Fruit fly (Drosophila melanogaster) S2 (cell line): Measurements from ENCODE around the gene Pink1.

Source experiments
- CG8478 ChIP-seq: fragments of >200 bp; optimal IDR thresholded peaks from 2 replicates; lab custom pipeline; 2018
- CTCF ChIP-seq, 2 experiments: fragments of >200 bp; optimal IDR thresholded peaks; 2 replicates each; lab custom pipeline; 2018

Gene Pink1

dm6 chrX:6683635-6684499 is at the start of gene Pink1:
Gene Pink1 (plus strand): TSS chrX:6683798.
- TF ChIP-seq CG8478: no peak
- peak in 1 of 2 experiments; percentile 37 for TF ChIP-seq CTCF (optimal IDR thresholded peaks at IDR 0.05; lab: Kevin White, UChicago)

DNA sequence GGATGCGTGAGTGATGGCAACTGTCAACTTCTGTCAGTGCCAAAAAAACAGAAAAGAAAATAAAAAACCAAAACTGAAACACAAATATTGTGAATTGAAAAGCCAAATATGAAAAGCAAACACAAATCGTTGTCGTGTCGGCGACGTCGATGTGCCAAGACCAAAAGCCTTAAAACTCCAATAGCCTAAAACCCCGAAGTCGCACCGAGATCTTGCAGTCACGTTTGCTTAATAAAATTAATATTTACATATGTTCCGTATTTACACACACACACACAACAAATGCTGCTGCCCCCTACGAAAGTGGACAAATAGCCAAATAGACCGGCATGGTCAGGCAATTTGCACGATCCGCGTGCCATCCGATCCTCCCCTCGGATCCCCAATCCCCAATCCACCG is 45.5 kb upstream of the Pink1 start:
- TF ChIP-seq CG8478 (no peak), CTCF (optimal IDR thresholded peaks at IDR 0.05; lab: Kevin White, UChicago) (no peak)

DNA sequence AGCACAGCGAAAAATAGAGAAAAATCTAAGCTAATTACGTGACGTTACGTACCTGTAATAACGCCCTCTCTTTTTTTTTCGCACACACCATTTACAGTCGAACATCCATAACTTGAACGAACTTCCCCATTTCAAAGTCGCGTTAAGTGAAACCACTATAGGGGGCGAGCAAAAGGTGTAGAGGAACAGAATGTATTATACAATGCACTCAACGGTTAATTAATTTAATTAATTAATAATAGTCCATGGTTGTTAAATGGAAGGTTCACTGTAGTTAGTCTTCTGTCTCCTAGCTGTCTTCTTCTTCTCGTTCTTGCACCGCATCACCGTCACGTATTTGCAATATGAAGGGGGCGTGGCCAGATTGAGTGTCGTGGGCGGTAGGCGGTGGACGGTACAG is 42.0 kb upstream of the Pink1 start:
- no peak for TF ChIP-seq CTCF (optimal IDR thresholded peaks at IDR 0.05; lab: Kevin White, UChicago)

DNA sequence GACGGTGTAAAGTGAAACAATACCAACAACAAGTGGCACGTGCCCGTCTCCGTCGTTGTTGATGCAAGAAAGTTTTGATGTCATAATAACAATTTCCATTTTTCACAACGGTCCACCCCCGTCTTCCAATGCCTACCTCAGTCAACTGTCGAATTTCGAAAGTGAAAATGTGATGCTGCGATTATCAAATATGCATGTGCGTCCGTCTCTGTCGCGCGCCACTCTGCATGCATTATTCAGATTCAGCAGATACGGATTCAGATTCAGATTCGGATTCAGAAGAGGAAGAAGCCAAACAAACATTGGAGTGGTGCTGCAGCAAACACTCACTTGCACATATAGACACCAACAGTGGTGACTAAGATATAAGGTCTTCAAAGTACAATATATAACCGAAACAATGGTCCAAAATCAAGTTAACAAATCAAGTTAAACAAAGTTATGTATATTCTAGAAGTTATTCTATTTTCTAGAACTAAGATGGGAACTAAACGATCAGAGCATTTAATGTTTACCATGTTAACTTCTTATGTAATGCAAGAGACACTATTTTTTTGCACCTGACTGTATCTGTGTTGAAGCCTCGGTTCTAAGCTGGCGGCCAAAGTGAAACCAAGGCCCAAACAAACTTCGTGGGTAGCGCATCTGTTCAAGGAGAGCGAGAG is 40.9 kb upstream of the Pink1 start:
- TF ChIP-seq CG8478 (no peak), CTCF (optimal IDR thresholded peaks at IDR 0.05; lab: Kevin White, UChicago) (no peak)

DNA sequence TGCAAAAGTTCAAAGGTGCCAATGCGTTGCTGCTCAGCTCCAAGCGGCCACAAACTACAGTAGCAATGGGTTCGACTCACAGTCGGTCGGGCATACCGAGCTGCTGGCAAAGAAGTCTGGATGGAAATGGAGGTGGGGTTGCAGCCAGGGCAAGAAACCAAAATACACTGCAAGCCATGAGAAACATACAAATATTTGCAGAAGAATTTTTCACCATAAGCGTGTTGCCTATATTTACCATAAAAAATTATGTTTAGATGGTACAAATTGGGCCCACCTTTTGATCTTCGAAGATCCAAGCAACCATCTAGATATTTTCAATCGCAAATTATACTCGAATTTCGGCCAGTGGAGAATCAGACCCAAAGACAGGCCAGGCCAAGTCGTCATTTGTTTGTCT is 36.8 kb upstream of the Pink1 start:
- TF ChIP-seq CG8478 (no peak), CTCF (optimal IDR thresholded peaks at IDR 0.05; lab: Kevin White, UChicago) (no peak)

dm6 chrX:6654198-6654831 is 29.3 kb upstream of the Pink1 start, which contains the start of the genes CG3226 and Cdc7:
Gene CG3226 (minus strand): TSS chrX:6654248.
Gene Cdc7 (plus strand): TSS chrX:6654541.
- TF ChIP-seq CTCF (optimal IDR thresholded peaks at IDR 0.05; lab: Kevin White, UChicago) (peak in 1 of 2 experiments; percentile 39), CG8478 (no peak)

DNA sequence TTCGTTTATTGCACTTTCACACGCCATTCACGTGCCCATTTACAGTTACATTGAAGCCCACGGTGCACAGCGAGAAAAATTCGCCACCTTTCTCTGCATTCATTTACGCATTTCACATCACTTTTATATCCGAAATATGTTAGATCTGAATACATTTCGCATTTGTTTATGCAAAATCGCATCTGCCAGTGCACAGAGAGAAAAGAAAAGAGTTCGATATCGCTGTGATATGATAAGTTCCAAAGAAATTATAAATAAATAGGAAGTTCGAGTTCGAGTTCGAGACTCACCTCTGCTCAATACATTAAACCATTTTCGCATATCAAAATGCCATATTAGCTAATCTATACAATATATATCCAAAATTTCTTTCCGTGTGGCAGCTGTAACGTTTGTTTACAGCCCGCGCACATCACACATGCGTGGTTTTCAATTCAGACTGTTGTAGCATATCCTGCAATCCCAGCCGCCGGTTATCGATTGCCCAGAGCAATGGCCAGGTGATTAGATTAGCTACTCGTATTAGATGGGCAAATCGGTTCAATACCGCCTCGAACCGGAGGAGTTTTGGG is 27.5 kb upstream of the Pink1 start:
- no peak for TF ChIP-seq CG8478
- TF ChIP-seq CTCF (optimal IDR thresholded peaks at IDR 0.05; lab: Kevin White, UChicago): no peak

- no peak for TF ChIP-seq CTCF (optimal IDR thresholded peaks at IDR 0.05; lab: Kevin White, UChicago)
- TF ChIP-seq CG8478: no peak
Observed at dm6 chrX:6656626-6657558, 26.7 kb upstream of the Pink1 start.

dm6 chrX:6659919-6660318 is 23.7 kb upstream of the Pink1 start:
- TF ChIP-seq CTCF (optimal IDR thresholded peaks at IDR 0.05; lab: Kevin White, UChicago) (no peak), CG8478 (no peak)

dm6 chrX:6661392-6661837 is 22.2 kb upstream of the Pink1 start, which contains the start of the genes CG3224 and Ctr1A:
Gene CG3224 (minus strand): TSS chrX:6661462.
Gene Ctr1A (plus strand): TSS chrX:6661647.
- no peak for TF ChIP-seq CG8478
- no peak for TF ChIP-seq CTCF (optimal IDR thresholded peaks at IDR 0.05; lab: Kevin White, UChicago)

DNA sequence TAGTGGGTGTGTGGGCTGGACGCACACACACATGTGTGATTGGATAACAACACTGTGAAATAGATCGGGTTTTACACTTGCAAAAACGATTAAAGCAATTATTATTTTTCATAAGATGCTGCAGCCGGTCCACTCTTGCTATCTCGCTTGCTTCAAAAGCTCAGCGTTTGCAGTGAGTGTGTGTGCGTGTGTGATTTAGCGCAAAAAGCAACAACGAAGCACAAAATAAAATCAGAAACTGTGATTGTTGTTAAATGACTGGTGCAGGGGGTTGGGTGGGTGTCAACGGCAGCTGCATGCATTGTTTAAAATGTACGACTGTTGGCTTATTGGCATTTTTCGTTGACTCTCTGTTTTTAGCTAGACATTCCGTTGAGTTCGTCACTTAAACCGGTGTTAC is 21.7 kb upstream of the Pink1 start:
- TF ChIP-seq CG8478 (no peak), CTCF (optimal IDR thresholded peaks at IDR 0.05; lab: Kevin White, UChicago) (no peak)

DNA sequence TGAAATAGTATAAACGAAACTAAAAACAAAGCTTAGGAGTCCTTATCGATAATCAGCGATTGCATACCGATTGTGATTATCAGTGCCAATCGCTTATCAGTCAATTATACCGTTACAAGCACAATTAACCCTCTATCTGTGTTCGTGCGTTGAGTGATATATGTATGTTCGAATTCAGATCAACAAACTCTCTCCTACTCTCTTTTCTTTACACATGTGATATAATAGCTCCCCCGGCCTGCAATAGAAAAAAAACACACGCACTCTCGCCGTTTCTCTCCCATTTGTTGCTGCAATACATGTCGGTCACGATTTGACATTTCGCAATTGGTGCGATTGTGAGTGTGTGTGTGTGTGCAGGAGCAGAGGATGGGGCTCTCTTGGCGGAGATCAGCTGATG is 21.2 kb upstream of the Pink1 start:
- TF ChIP-seq CTCF (optimal IDR thresholded peaks at IDR 0.05; lab: Kevin White, UChicago) (no peak), CG8478 (no peak)

DNA sequence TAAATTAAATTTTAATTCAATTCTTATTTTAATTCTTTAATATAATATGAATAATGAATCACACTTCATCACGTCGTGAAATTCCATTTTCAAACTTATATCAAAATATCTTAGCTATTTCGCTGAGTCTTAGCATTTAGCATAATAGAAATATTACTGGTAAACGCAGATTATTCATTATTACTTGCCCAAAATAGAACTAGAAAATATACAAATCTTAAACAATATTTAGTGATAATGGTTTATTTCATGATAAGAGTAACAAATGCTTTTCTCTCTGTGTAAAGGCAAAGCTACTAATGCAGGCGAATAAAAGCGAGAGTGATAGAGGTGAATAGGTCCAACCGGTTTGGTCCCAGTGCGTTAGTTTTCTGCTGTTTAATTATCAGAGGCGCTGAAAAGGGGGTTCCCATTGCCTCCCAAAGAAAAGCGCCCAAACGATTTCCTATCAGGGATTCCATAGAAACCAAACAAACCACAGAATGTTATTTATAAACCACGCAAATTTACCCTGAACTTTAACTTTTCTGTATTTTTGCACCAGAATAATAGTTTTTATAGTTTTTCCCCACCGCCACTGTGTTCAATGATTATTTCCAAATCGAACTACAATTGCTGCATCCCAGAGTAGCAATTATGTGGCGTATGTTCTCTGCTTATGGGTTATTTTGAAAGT is 20.6 kb upstream of the Pink1 start:
- TF ChIP-seq CG8478 (no peak), CTCF (optimal IDR thresholded peaks at IDR 0.05; lab: Kevin White, UChicago) (no peak)

- TF ChIP-seq CTCF (optimal IDR thresholded peaks at IDR 0.05; lab: Kevin White, UChicago) (no peak), CG8478 (no peak)
Observed at dm6 chrX:6663976-6664375, 19.6 kb upstream of the Pink1 start.
